Fruit fly (Drosophila melanogaster): ENCODE measurements around the gene CG12576.
A peak's percentile ranks its signal among the peaks of the same experiment; 100 is the strongest.

CG12576 gene

DNA sequence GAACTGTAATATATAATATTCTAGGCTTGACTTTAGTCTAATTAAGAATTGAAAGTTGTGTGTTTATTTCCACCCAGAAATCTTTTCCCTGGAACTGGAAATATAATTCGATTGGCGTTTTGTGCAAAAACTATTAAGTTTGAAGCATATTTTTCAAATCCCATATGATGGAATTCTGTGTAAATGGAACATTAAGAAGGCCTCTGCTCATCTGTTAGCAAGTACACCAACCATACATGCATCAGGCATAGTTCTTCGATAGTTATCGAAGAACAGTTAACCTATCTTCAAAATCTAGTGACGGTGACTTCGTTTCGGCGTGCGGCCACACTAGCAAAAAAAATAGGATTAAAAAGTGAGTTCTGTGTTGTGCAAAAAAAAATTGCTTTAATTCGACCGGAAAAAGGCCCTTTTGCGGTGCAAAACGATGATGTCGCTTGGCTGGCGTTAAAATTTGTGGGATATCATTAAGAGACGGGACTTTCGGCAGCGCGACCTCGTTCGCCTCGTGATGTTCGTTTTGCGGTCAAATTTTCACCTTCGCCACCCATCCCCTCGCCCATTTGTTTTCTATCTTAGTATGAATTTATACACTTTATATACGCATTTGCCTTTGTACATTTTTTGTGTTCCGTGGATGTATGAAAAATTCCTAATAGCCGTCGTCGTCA, 26.5 kb downstream of the CG12576 start, which contains the start of gene Usp2 (continued):
- TF ChIP-seq D19B (GFP tag; optimal IDR thresholded peaks at IDR 0.05) (no peak), Atf-2 (GFP tag; optimal IDR thresholded peaks at IDR 0.05) (no peak), Dp (GFP tag; optimal IDR thresholded peaks at IDR 0.05) (peak; percentile 16), usp (GFP tag; optimal IDR thresholded peaks at IDR 0.05) (no peak), CG16813 (GFP tag; IDR thresholded peaks at IDR 0.05; ENCODE audit: partially characterized antibody) (peak; percentile 74), ssp (GFP tag; IDR thresholded peaks at IDR 0.05) (peak; percentile 96), NFAT (GFP tag; IDR thresholded peaks at IDR 0.05) (peak; percentile 62; the same call in 1 of the 2 replicates), Rx (GFP tag; IDR thresholded peaks at IDR 0.05) (no peak), oc (tag; optimal IDR thresholded peaks at IDR 0.05) (no peak), CG5953 (GFP tag; IDR thresholded peaks at IDR 0.05) (no peak), grau (tag; optimal IDR thresholded peaks at IDR 0.05) (peak; percentile 26), Antp (GFP tag; optimal IDR thresholded peaks at IDR 0.05) (peak; percentile 14), repo (GFP tag; optimal IDR thresholded peaks at IDR 0.05) (no peak), CG16863 (GFP tag; optimal IDR thresholded peaks at IDR 0.05) (no peak)

DNA sequence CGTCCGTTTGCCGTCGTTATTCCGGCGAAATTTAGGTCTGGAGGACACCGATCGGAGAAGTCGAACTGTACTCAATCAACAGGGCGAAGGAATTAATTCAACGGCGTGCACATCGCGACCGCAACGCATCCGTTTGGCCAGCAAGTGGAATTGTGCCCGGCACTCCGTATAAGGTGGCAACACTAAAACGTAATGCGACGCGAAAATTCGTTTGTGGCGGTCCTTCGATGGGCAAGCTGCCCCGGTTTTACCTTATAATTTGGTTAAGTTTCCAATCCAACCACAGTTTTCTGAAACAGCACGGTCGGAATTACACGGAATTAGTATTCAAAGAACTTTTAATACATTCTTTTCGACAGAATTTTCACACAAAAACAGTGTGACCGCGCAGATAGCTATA, 27.1 kb downstream of the CG12576 start, which contains the start of gene wap:
Gene wap, minus strand, starts transcription at position 400 of the 400 bp plus-strand sequence.
- no peak for TF ChIP-seq eve (GFP tag; optimal IDR thresholded peaks at IDR 0.05)
- TF ChIP-seq YL-1 (GFP tag; optimal IDR thresholded peaks at IDR 0.05): peak; percentile 33
- no peak for TF ChIP-seq Atf-2 (GFP tag; optimal IDR thresholded peaks at IDR 0.05)
- no peak for TF ChIP-seq CG8944 (GFP tag; optimal IDR thresholded peaks at IDR 0.05)
- TF ChIP-seq CG4617 (GFP tag; optimal IDR thresholded peaks at IDR 0.05; ENCODE audit: borderline replicate concordance): peak; percentile 36
- TF ChIP-seq MESR4 (GFP tag; optimal IDR thresholded peaks at IDR 0.05): peak; percentile 59
- TF ChIP-seq Med (GFP tag): peak; percentile 38
- TF ChIP-seq CG12391 (tag; optimal IDR thresholded peaks at IDR 0.05): no peak
- peak; percentile 64 for TF ChIP-seq CG9437 (GFP tag; optimal IDR thresholded peaks at IDR 0.05)
- TF ChIP-seq MBD-R2 (GFP tag; IDR thresholded peaks at IDR 0.05): peak; percentile 27; the same call in 1 of the 2 replicates
- TF ChIP-seq bbx (GFP tag; IDR thresholded peaks at IDR 0.05; ENCODE audit: partially characterized antibody): 0 out of 2 replicates have a peak, but pooled peaks have one; percentile 29

DNA sequence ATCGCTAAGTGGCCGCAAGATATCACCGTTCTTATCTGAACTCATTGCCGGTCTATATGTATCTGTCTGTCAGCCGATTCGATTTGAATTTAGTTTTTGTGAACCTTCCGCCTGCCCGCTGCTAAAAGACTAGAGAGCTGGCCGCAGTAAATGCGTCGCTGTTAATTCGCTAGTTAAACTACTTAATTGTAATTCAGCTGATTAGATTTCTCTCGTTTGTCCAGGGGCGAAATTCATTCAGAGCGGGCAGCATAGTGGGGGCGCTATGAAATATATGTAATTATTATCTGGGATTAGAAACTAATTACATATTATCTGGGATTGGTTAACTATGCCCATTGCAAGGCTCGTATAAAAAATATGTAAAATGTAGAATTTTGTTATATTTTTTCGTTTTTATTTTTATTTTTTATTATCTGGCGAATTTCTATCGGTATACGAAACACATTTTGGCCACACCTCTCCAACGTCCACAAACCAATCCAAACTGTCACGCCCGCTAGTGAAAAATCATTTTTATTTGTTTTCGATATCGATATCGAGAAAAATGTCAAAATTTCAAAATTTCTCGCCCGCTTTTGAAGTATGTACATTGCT, 32.9 kb downstream of the CG12576 start, which contains the start of the genes CG14615 and tilB:
Gene CG14615, minus strand, starts transcription at position 301 of the 597 bp plus-strand sequence.
Gene tilB, plus strand, starts transcription at position 547 of the 597 bp plus-strand sequence.
- TF ChIP-seq jigr1 (GFP tag; IDR thresholded peaks at IDR 0.05) (no peak), CG10321 (GFP tag; IDR thresholded peaks at IDR 0.05) (no peak), CG13123 (GFP tag; optimal IDR thresholded peaks at IDR 0.05) (no peak), CG30431 (GFP tag; optimal IDR thresholded peaks at IDR 0.05) (no peak), CG15073 (GFP tag; optimal IDR thresholded peaks at IDR 0.05) (no peak), Fer1 (GFP tag; optimal IDR thresholded peaks at IDR 0.05) (peak; percentile 8), CG16813 (GFP tag; IDR thresholded peaks at IDR 0.05; ENCODE audit: partially characterized antibody) (peak; percentile 43; the same call in 1 of the 3 replicates), CG11723 (GFP tag; optimal IDR thresholded peaks at IDR 0.05) (no peak), Bgb (GFP tag; IDR thresholded peaks at IDR 0.05; ENCODE audit: partially characterized antibody) (no peak), CG7357 (GFP tag; IDR thresholded peaks at IDR 0.05) (no peak), MESR4 (GFP tag; optimal IDR thresholded peaks at IDR 0.05) (no peak), mam (GFP tag; optimal IDR thresholded peaks at IDR 0.05) (peak; percentile 43), Dref (GFP tag; IDR thresholded peaks at IDR 0.05) (no peak), CG1529 (GFP tag; optimal IDR thresholded peaks at IDR 0.05) (no peak), ssp (GFP tag; IDR thresholded peaks at IDR 0.05) (no peak), Hey (tag; optimal IDR thresholded peaks at IDR 0.05) (no peak), C15 (GFP tag; IDR thresholded peaks at IDR 0.05) (no peak), odd (GFP tag; optimal IDR thresholded peaks at IDR 0.05) (no peak), Nf-YB (GFP tag; optimal IDR thresholded peaks at IDR 0.05) (no peak), Mrtf (GFP tag; IDR thresholded peaks at IDR 0.05) (no peak), CG6272 (GFP tag; IDR thresholded peaks at IDR 0.05) (no peak), CG9797 (GFP tag; optimal IDR thresholded peaks at IDR 0.05) (no peak), hth (optimal IDR thresholded peaks at IDR 0.05) (no peak), fd102C (GFP tag; optimal IDR thresholded peaks at IDR 0.05) (no peak), gem (tag; optimal IDR thresholded peaks at IDR 0.05) (no peak), pho (GFP tag; optimal IDR thresholded peaks at IDR 0.05) (no peak)

Data from whole organism, embryonic.